Fruit fly (Drosophila melanogaster) S2 (cell line): Measurements from ENCODE around the gene Snx21.

ENCODE experiments used
- CG8478 ChIP-seq: fragments of >200 bp; optimal IDR thresholded peaks from 2 replicates; lab custom pipeline; 2018
- CTCF ChIP-seq, 2 experiments: fragments of >200 bp; optimal IDR thresholded peaks; 2 replicates each; lab custom pipeline; 2018

- TF ChIP-seq CG8478 (lab: Kevin White, UChicago) (no peak), CTCF (optimal IDR thresholded peaks at IDR 0.05; lab: Kevin White, UChicago) (no peak)
These were observed 5.8 kb downstream of the Snx21 start, which contains the start of the genes HemK2, Snapin and Tnpo-SR for dm6 chr2L:2759654-2760053.
